Fruit fly (Drosophila melanogaster): ENCODE data around the gene CG12395.

The CG12395 gene

dm6 chrX:16105715-16106114, 43.0 kb upstream of the CG12395 start (continued):
- TF ChIP-seq Atf6 (GFP tag; IDR thresholded peaks at IDR 0.05) (no peak), cato (GFP tag; optimal IDR thresholded peaks at IDR 0.05; ENCODE audit: borderline replicate concordance) (no peak), vvl (GFP tag; IDR thresholded peaks at IDR 0.05) (peak; percentile 66), CG11247 (GFP tag; IDR thresholded peaks at IDR 0.05) (peak; percentile 83), p53 (GFP tag; optimal IDR thresholded peaks at IDR 0.05) (peak; percentile 53), Pdp1 (GFP tag; optimal IDR thresholded peaks at IDR 0.05) (peak; percentile 54 to 62), Poxn (GFP tag; IDR thresholded peaks at IDR 0.05) (no peak), grau (tag; optimal IDR thresholded peaks at IDR 0.05) (peak; percentile 10), Side (GFP tag; optimal IDR thresholded peaks at IDR 0.05) (no peak), insv (GFP tag; optimal IDR thresholded peaks at IDR 0.05) (peak in 1 of 2 experiments; percentile 29), mam (GFP tag; optimal IDR thresholded peaks at IDR 0.05) (peak; percentile 60), CG17328 (GFP tag; IDR thresholded peaks at IDR 0.05) (peak; percentile 5; the same call in 1 of the 2 replicates), CG10366 (GFP tag; IDR thresholded peaks at IDR 0.05) (no peak; the same call in 1 of the 2 replicates), CG5953 (GFP tag; IDR thresholded peaks at IDR 0.05) (no peak), CG9797 (GFP tag; optimal IDR thresholded peaks at IDR 0.05) (no peak), en (GFP tag; optimal IDR thresholded peaks at IDR 0.05) (peak; percentile 18), sna (GFP tag; IDR thresholded peaks at IDR 0.05; ENCODE audit: partially characterized antibody) (no peak), CG11398 (GFP tag; optimal IDR thresholded peaks at IDR 0.05) (no peak), CG7372 (GFP tag; IDR thresholded peaks at IDR 0.05) (no peak), zfh2 (GFP tag; optimal IDR thresholded peaks at IDR 0.05) (no peak), Dbx (GFP tag; IDR thresholded peaks at IDR 0.05) (0 out of 3 replicates have a peak, but pooled peaks have one; percentile 28), CG11456 (GFP tag; IDR thresholded peaks at IDR 0.05) (peak; percentile 94), CG10979 (tag; optimal IDR thresholded peaks at IDR 0.05) (peak; percentile 55), CG17912 (GFP tag; optimal IDR thresholded peaks at IDR 0.05) (peak; percentile 26)

DNA sequence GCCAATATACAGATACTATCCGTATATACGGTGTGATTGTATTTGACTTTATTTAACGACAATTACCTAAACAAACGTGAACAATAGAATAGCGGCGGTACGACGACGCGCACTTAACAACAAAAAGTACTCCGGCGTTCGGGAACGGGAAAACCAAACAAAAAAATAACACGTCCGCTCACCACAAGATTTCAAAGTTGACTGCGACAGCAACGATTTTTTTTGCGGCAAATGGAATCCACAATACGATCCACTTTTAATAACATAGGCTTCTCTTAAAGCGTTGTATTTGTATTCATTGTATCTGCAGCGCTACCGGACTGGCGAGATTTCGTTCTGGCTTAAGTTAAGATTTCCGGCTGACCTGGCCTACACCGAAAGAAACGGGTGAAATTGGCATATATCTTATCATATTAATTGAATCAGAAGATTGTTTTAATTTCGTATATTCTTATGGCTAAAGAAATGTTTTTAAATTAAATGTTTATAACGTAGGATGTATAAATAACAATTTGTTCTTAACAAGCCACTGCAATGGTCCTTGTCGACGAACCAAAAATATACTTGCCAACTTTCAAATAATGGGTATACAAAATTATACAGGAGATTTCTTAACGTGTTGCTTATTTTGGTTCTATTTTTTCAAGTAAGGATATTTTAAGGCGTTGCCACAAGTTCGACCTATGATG, 42.2 kb upstream of the CG12395 start, which contains the start of the genes CG42353 and CG42354:
CG42353 (minus strand) TSS at position 209 of the 689 bp plus-strand sequence.
CG42354 (minus strand) TSS at position 209 of the 689 bp plus-strand sequence.
- TF ChIP-seq CG3281 (GFP tag; optimal IDR thresholded peaks at IDR 0.05) (peak; percentile 95), CG6683 (GFP tag; optimal IDR thresholded peaks at IDR 0.05) (peak; percentile 87), Rx (GFP tag; IDR thresholded peaks at IDR 0.05) (peak; percentile 88), bcd (GFP tag; optimal IDR thresholded peaks at IDR 0.05) (peak; percentile 97), Hr78 (GFP tag; optimal IDR thresholded peaks at IDR 0.05) (peak in 1 of 2 experiments; percentile 98), GATAe (GFP tag; conservative IDR thresholded peaks at IDR 0.05) (peak; percentile 79), CG10462 (GFP tag; optimal IDR thresholded peaks at IDR 0.05) (peak; percentile 95), Nf-YB (GFP tag; optimal IDR thresholded peaks at IDR 0.05) (peak; percentile 86), Sox100B (GFP tag; optimal IDR thresholded peaks at IDR 0.05) (peak; percentile 96), CG14860 (GFP tag; IDR thresholded peaks at IDR 0.05; ENCODE audit: partially characterized antibody) (no peak), CG10147 (GFP tag; optimal IDR thresholded peaks at IDR 0.05) (peak; percentile 97), gem (tag; optimal IDR thresholded peaks at IDR 0.05) (peak; percentile 99), aop (GFP tag; IDR thresholded peaks at IDR 0.05) (peak; percentile 14; the same call in 1 of the 2 replicates), CG7357 (GFP tag; IDR thresholded peaks at IDR 0.05) (peak; percentile 88), CG10654 (GFP tag; optimal IDR thresholded peaks at IDR 0.05) (peak; percentile 94), sens-2 (GFP tag; IDR thresholded peaks at IDR 0.05) (peak; percentile 89), Six4 (GFP tag; optimal IDR thresholded peaks at IDR 0.05) (peak; percentile 93), Xrp1 (GFP tag; IDR thresholded peaks at IDR 0.05) (peak; percentile 97), Sry-δ (GFP tag; optimal IDR thresholded peaks at IDR 0.05) (peak; percentile 58), Dip3 (GFP tag; optimal IDR thresholded peaks at IDR 0.05) (peak; percentile 92), dati (GFP tag; IDR thresholded peaks at IDR 0.05) (peak; percentile 68), sc (optimal IDR thresholded peaks at IDR 0.05) (no peak), sc (GFP tag; optimal IDR thresholded peaks at IDR 0.05) (peak; percentile 96), sens (GFP tag) (peak; percentile 95), bowl (GFP tag; IDR thresholded peaks at IDR 0.05) (peak; percentile 73; the same call in 1 of the 2 replicates), H2.0 (GFP tag; IDR thresholded peaks at IDR 0.05) (peak; percentile 90), B-H1 (GFP tag; IDR thresholded peaks at IDR 0.05) (peak; percentile 89)
